Worm (Caenorhabditis elegans) whole organism, L2 larva: Measurements from ENCODE around the gene Y54F10BM.12.

ENCODE experiments used
- C34F6.9 ChIP-seq: fragments of 150-350 bp; optimal IDR thresholded peaks from 2 replicates; lab custom pipeline; 2014; ENCODE audit warnings: missing biosample characterization, missing genetic modification characterization
- F13H6.1 ChIP-seq: sonication (generic microtip); optimal IDR thresholded peaks from 2 replicates; lab custom pipeline; 2016; ENCODE audit warnings: missing genetic modification characterization, missing compliant biosample characterization
- Y55F3AM.14 ChIP-seq: fragments of 200-800 bp; sonication (Bioruptor generic); optimal IDR thresholded peaks from 2 replicates; lab custom pipeline; 2018; ENCODE audit warnings: mild to moderate bottlenecking, missing genetic modification characterization, missing compliant biosample characterization
- ZK546.5 ChIP-seq: sonication (generic microtip); optimal IDR thresholded peaks from 2 replicates; lab custom pipeline; 2017; ENCODE audit warnings: missing biosample characterization, missing genetic modification characterization
- alr-1 ChIP-seq: fragments of 150-350 bp; optimal IDR thresholded peaks from 2 replicates; lab custom pipeline; 2014; ENCODE audit warnings: missing biosample characterization, missing genetic modification characterization
- aly-2 ChIP-seq: fragments of 150-350 bp; optimal IDR thresholded peaks from 2 replicates; lab custom pipeline; 2014; ENCODE audit warnings: missing biosample characterization, missing genetic modification characterization
- blmp-1 ChIP-seq: sonication (generic microtip); optimal IDR thresholded peaks from 2 replicates; lab custom pipeline; 2017; ENCODE audit warnings: missing genetic modification characterization, mild to moderate bottlenecking, missing compliant biosample characterization, antibody characterized with exemption, moderate library complexity; ENCODE audit not compliant: insufficient read depth
- ceh-16 ChIP-seq: fragments of 150-350 bp; optimal IDR thresholded peaks from 2 replicates; lab custom pipeline; 2014; ENCODE audit warnings: missing biosample characterization, missing genetic modification characterization
- crh-2 ChIP-seq: sonication (generic microtip); optimal IDR thresholded peaks from 2 replicates; lab custom pipeline; 2017; ENCODE audit warnings: missing biosample characterization, missing genetic modification characterization
- dmd-4 ChIP-seq: sonication (generic microtip); optimal IDR thresholded peaks from 2 replicates; lab custom pipeline; 2017; ENCODE audit warnings: missing biosample characterization, missing genetic modification characterization
- elt-1 ChIP-seq: fragments of 150-350 bp; optimal IDR thresholded peaks from 2 replicates; lab custom pipeline; 2014; ENCODE audit warnings: missing biosample characterization, missing genetic modification characterization
- elt-3 ChIP-seq: sonication (generic microtip); optimal IDR thresholded peaks from 2 replicates; lab custom pipeline; 2017; ENCODE audit warnings: missing biosample characterization, missing genetic modification characterization
- fos-1 ChIP-seq: fragments of 150-350 bp; optimal IDR thresholded peaks from 2 replicates; lab custom pipeline; 2014; ENCODE audit warnings: missing biosample characterization, missing genetic modification characterization
- gmeb-1 ChIP-seq: fragments of 150-350 bp; optimal IDR thresholded peaks from 2 replicates; lab custom pipeline; 2014; ENCODE audit warnings: missing biosample characterization, missing genetic modification characterization
- lin-13 ChIP-seq: fragments of 150-350 bp; optimal IDR thresholded peaks from 2 replicates; lab custom pipeline; 2014; ENCODE audit warnings: missing biosample characterization, missing genetic modification reagents, missing genetic modification characterization
- lin-39 ChIP-seq: fragments of 150-350 bp; optimal IDR thresholded peaks from 2 replicates; lab custom pipeline; 2014; ENCODE audit warnings: missing biosample characterization, missing genetic modification reagents, missing genetic modification characterization
- mab-5 ChIP-seq: fragments of 150-350 bp; optimal IDR thresholded peaks from 2 replicates; lab custom pipeline; 2014; ENCODE audit warnings: missing biosample characterization, missing genetic modification characterization
- mdl-1 ChIP-seq, 2 experiments: fragments of 150-350 bp in 1 of 2; sonication (generic microtip) in 1 of 2; optimal IDR thresholded peaks; 2 replicates each; lab custom pipeline; 2017; ENCODE audit warnings: missing biosample characterization in 2 of 2, missing genetic modification characterization in 2 of 2
- nhr-11 ChIP-seq: fragments of 150-350 bp; optimal IDR thresholded peaks from 2 replicates; lab custom pipeline; 2014; ENCODE audit warnings: missing biosample characterization, missing genetic modification characterization
- nhr-12 ChIP-seq: fragments of 150-350 bp; optimal IDR thresholded peaks from 2 replicates; lab custom pipeline; 2014; ENCODE audit warnings: missing biosample characterization, missing genetic modification characterization
- nhr-129 ChIP-seq: fragments of 150-350 bp; optimal IDR thresholded peaks from 2 replicates; lab custom pipeline; 2014; ENCODE audit warnings: missing biosample characterization, missing genetic modification characterization
- nhr-237 ChIP-seq: fragments of 150-350 bp; optimal IDR thresholded peaks from 2 replicates; lab custom pipeline; 2014; ENCODE audit warnings: missing biosample characterization, missing genetic modification characterization
- nhr-25 ChIP-seq: fragments of 150-350 bp; sonication (generic microtip); optimal IDR thresholded peaks from 3 replicates; lab custom pipeline; 2014; ENCODE audit warnings: missing biosample characterization, missing genetic modification characterization
- nhr-6 ChIP-seq: fragments of 150-350 bp; optimal IDR thresholded peaks from 2 replicates; lab custom pipeline; 2014; ENCODE audit warnings: missing biosample characterization, missing genetic modification characterization
- nhr-77 ChIP-seq: fragments of 150-350 bp; optimal IDR thresholded peaks from 2 replicates; lab custom pipeline; 2014; ENCODE audit warnings: missing biosample characterization, missing genetic modification characterization
- peb-1 ChIP-seq: fragments of 150-350 bp; optimal IDR thresholded peaks from 2 replicates; lab custom pipeline; 2014; ENCODE audit warnings: missing biosample characterization, missing genetic modification characterization
- skn-1 ChIP-seq: sonication (generic microtip); optimal IDR thresholded peaks from 2 replicates; lab custom pipeline; 2017; ENCODE audit warnings: missing biosample characterization, missing genetic modification characterization
- sma-3 ChIP-seq: sonication (generic microtip); optimal IDR thresholded peaks from 2 replicates; lab custom pipeline; 2016; ENCODE audit warnings: missing genetic modification reagents, missing genetic modification characterization, missing compliant biosample characterization
- sma-9 ChIP-seq, 2 experiments: fragments of 150-350 bp in 1 of 2; sonication (generic microtip) in 1 of 2; optimal IDR thresholded peaks; 2 replicates each; lab custom pipeline; 2014 to 2016; ENCODE audit warnings: missing genetic modification characterization in 2 of 2, mild to moderate bottlenecking in 1 of 2, missing biosample characterization in 1 of 2, missing compliant biosample characterization in 1 of 2, missing genetic modification reagents in 1 of 2, moderate library complexity in 1 of 2
- snpc-4 ChIP-seq: fragments of 150-350 bp; optimal IDR thresholded peaks from 2 replicates; lab custom pipeline; 2014; ENCODE audit warnings: missing biosample characterization, missing genetic modification characterization
- unc-39 ChIP-seq: fragments of 150-350 bp; optimal IDR thresholded peaks from 2 replicates; lab custom pipeline; 2014; ENCODE audit warnings: missing biosample characterization, missing genetic modification characterization
- unc-55 ChIP-seq: fragments of 150-350 bp; sonication (generic microtip); optimal IDR thresholded peaks from 3 replicates; lab custom pipeline; 2014; ENCODE audit warnings: missing biosample characterization, missing genetic modification reagents, missing genetic modification characterization
- unc-62 ChIP-seq: fragments of 150-350 bp; optimal IDR thresholded peaks from 2 replicates; lab custom pipeline; 2014; ENCODE audit warnings: missing biosample characterization, missing genetic modification reagents, missing genetic modification characterization
- zag-1 ChIP-seq: fragments of 150-350 bp; optimal IDR thresholded peaks from 2 replicates; lab custom pipeline; 2014; ENCODE audit warnings: missing biosample characterization, missing genetic modification characterization
- ztf-11 ChIP-seq: sonication (generic microtip); optimal IDR thresholded peaks from 2 replicates; lab custom pipeline; 2017; ENCODE audit warnings: missing biosample characterization, missing genetic modification characterization
- ztf-4 ChIP-seq: fragments of 150-350 bp; optimal IDR thresholded peaks from 2 replicates; lab custom pipeline; 2014; ENCODE audit warnings: missing biosample characterization, missing genetic modification characterization

Gene Y54F10BM.12

DNA sequence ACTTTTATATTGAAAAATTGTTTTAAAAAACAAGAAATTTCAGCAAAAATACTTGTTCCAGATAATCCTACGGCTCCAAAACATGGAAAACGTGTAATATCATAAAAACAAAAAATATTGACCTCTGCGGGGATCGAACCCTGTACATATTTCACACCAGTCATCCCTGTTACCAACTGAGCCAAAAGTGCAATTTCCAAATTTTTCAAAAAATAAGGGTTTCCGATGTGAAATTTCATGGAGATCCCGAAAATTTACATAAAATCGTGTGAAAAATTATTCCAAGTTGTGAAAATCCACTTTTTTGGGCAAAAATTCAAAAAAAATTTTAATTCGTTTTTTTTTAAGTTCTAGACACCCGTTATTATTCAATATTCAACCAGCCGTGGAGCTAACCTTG, 25.3 kb downstream of the Y54F10BM.12 start:
- no peak for TF ChIP-seq unc-55
- no peak for TF ChIP-seq lin-39 (tag; lab: Kevin White, UChicago)
- TF ChIP-seq dmd-4 (tag; lab: Kevin White, UChicago) = no peak
- no peak for TF ChIP-seq nhr-6 (tag; lab: Kevin White, UChicago)
- no peak for TF ChIP-seq mdl-1 (tag; optimal IDR thresholded peaks at IDR 0.05; lab: Kevin White, UChicago)
- TF ChIP-seq nhr-129 (tag; lab: Kevin White, UChicago) = no peak
- no peak for TF ChIP-seq unc-62 (GFP tag; lab: Kevin White, UChicago)
- no peak for TF ChIP-seq lin-13 (GFP tag; lab: Kevin White, UChicago)
- no peak for TF ChIP-seq ztf-11 (tag; lab: Kevin White, UChicago)
- no peak for TF ChIP-seq aly-2 (tag; lab: Kevin White, UChicago)
- no peak for TF ChIP-seq skn-1
- TF ChIP-seq zag-1 (tag; lab: Kevin White, UChicago) = no peak
- TF ChIP-seq nhr-237 (tag; lab: Kevin White, UChicago) = no peak
- no peak for TF ChIP-seq elt-3 (tag; lab: Kevin White, UChicago)
- no peak for TF ChIP-seq nhr-11
- TF ChIP-seq elt-1 = no peak
- no peak for TF ChIP-seq nhr-25 (tag; lab: Kevin White, UChicago)

DNA sequence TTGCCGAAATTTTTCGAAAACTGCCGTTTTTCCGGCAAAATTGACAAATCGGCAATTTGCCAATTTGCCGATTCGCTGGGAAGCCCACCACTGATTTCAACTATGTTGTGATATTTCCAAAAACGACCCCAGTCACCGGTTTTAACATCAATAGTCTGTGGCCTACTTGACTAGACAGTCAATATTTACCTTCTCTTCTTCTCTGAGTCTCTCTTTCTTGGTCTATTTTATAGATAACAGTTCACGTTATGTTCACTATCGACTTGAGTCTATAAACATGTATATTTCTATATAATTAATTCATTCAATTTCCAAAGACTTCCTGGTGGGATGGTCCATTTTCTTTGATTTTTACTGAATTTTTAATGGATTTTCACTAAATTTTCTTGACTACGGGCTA, 34.7 kb downstream of the Y54F10BM.12 start:
- no peak for TF ChIP-seq aly-2 (tag; lab: Kevin White, UChicago)
- no peak for TF ChIP-seq alr-1 (tag; lab: Kevin White, UChicago)
- TF ChIP-seq nhr-77 = no peak
- peak; percentile 16 for TF ChIP-seq fos-1
- no peak for TF ChIP-seq Y55F3AM.14 (GFP tag; lab: Kevin White, UChicago)
- TF ChIP-seq ztf-11 (tag; lab: Kevin White, UChicago) = no peak
- no peak for TF ChIP-seq lin-13 (GFP tag; lab: Kevin White, UChicago)
- no peak for TF ChIP-seq unc-39 (tag; lab: Kevin White, UChicago)
- no peak for TF ChIP-seq nhr-12 (tag; lab: Kevin White, UChicago)
- no peak for TF ChIP-seq F13H6.1 (tag; lab: Kevin White, UChicago)
- TF ChIP-seq gmeb-1 (tag; lab: Kevin White, UChicago) = no peak
- TF ChIP-seq ZK546.5 (tag; lab: Kevin White, UChicago) = no peak
- peak; percentile 12 for TF ChIP-seq sma-9 (GFP tag; optimal IDR thresholded peaks at IDR 0.05; lab: Kevin White, UChicago)
- no peak for TF ChIP-seq sma-9 (tag; optimal IDR thresholded peaks at IDR 0.05; lab: Kevin White, UChicago)
- no peak for TF ChIP-seq ceh-16 (tag; lab: Kevin White, UChicago)
- TF ChIP-seq sma-3 (GFP tag; lab: Kevin White, UChicago) = no peak

DNA sequence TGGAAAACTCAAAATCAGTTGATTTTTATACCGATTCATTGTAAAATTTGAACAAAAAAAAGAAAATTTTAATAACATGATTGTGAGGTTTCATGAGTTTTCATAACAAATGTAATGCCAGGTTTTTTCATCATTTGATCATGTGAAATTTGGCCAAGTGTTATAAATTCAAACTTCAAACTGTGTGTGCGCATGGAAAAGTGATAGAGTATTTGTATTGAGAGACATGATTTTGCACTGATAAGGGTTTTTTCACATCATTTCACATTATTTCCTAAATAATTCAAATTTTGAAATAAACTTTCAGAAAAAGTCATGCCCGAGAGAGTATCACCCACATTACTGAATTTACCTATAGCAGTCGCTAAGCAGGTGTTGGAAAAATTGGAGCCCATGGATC, 38.3 kb downstream of the Y54F10BM.12 start, which contains the start of gene fbxa-219:
Gene fbxa-219 (plus strand): TSS at position 277 of the 400 bp plus-strand sequence.
- no peak for TF ChIP-seq nhr-25 (tag; lab: Kevin White, UChicago)
- TF ChIP-seq fos-1 = peak; percentile 13
- no peak for TF ChIP-seq blmp-1 (tag; lab: Kevin White, UChicago)
- TF ChIP-seq Y55F3AM.14 (GFP tag; lab: Kevin White, UChicago) = no peak
- TF ChIP-seq crh-2 (tag; lab: Kevin White, UChicago) = peak; percentile 7

DNA sequence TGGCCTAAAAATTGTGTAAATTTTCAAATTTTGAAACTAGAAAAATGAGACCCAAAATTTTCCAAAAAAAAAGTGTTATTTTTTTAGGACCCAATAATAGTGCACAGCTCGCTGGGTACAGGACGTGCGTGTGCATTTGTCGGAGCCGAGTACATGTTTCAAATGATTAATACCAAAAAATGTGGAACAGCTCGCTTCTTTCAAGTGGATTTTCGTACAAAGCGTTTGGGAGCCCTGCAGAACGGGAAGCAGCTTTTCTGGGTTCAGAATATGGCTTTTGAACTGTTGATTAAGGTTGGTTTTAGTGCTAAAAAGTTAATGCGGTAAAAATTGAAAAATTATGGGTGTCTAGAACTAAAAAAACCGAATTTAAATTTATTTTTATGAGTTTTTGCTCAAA, 41.2 kb downstream of the Y54F10BM.12 start:
- TF ChIP-seq nhr-12 (tag; lab: Kevin White, UChicago) = no peak
- no peak for TF ChIP-seq peb-1 (tag; lab: Kevin White, UChicago)
- TF ChIP-seq mab-5 (tag; lab: Kevin White, UChicago) = no peak
- TF ChIP-seq lin-13 (GFP tag; lab: Kevin White, UChicago) = no peak
- no peak for TF ChIP-seq C34F6.9
- no peak for TF ChIP-seq ztf-11 (tag; lab: Kevin White, UChicago)
- no peak for TF ChIP-seq lin-39 (tag; lab: Kevin White, UChicago)

DNA sequence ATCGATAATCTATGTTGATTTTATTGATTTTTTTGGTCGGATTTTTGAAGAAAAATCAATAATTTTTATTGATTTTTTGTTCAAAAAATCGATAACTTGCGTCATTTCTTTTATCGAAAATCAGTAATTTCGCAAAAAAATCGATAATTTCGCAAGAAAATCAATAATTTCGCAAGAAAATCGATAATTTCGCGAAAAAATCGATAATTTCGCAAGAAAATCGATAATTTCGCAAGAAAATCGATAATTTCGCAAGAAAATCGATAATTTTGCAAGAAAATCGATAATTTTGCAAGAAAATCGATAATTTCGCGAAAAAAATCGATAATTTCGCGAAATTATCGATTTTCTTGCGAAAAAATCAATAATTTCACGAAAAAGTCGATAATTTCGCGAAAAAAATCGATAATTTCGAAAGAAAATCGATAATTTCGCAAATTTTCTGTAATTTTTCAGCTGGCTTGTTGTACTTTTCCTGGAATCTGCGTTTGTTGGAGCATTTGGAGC, 46.1 kb downstream of the Y54F10BM.12 start:
- TF ChIP-seq unc-39 (tag; lab: Kevin White, UChicago) (no peak), F13H6.1 (tag; lab: Kevin White, UChicago) (no peak), ztf-4 (no peak), elt-1 (no peak), snpc-4 (no peak), fos-1 (no peak), lin-39 (tag; lab: Kevin White, UChicago) (no peak), nhr-77 (no peak)
